Worm (Caenorhabditis elegans) whole organism, L4/young adult: ENCODE data around the gene msd-4.

Source experiments
- dao-5 ChIP-seq: sonication (generic microtip); optimal IDR thresholded peaks from 2 replicates; lab custom pipeline; 2016; ENCODE audit warnings: missing genotype, missing genetic modification characterization, moderate library complexity, missing compliant biosample characterization
- him-1 ChIP-seq: sonication (generic microtip); optimal IDR thresholded peaks from 2 replicates; lab custom pipeline; 2016; ENCODE audit warnings: missing genotype, missing genetic modification reagents, missing genetic modification characterization, missing compliant biosample characterization

- TF ChIP-seq him-1 (tag; lab: Kevin White, UChicago) = no peak
- no peak for TF ChIP-seq dao-5 (tag; lab: Kevin White, UChicago)
These were observed 37.8 kb upstream of the msd-4 start for ce11 chrIII:4906365-4906764.
